Worm (Caenorhabditis elegans) whole organism, L1 larva: ENCODE results near the gene eftu-2.

Source experiments
- blmp-1 ChIP-seq: fragments of 150-350 bp; optimal IDR thresholded peaks from 2 replicates; lab custom pipeline; 2014; ENCODE audit warnings: missing biosample characterization, missing genetic modification characterization
- ztf-11 ChIP-seq, 2 experiments: sonication (generic microtip); optimal IDR thresholded peaks; 2 replicates each; lab custom pipeline; 2016 to 2017; ENCODE audit warnings: missing genetic modification characterization in 2 of 2, missing biosample characterization in 1 of 2, missing compliant biosample characterization in 1 of 2
- ztf-4 ChIP-seq: fragments of 150-350 bp; optimal IDR thresholded peaks from 2 replicates; lab custom pipeline; 2014; ENCODE audit warnings: missing biosample characterization, missing genetic modification characterization

DNA sequence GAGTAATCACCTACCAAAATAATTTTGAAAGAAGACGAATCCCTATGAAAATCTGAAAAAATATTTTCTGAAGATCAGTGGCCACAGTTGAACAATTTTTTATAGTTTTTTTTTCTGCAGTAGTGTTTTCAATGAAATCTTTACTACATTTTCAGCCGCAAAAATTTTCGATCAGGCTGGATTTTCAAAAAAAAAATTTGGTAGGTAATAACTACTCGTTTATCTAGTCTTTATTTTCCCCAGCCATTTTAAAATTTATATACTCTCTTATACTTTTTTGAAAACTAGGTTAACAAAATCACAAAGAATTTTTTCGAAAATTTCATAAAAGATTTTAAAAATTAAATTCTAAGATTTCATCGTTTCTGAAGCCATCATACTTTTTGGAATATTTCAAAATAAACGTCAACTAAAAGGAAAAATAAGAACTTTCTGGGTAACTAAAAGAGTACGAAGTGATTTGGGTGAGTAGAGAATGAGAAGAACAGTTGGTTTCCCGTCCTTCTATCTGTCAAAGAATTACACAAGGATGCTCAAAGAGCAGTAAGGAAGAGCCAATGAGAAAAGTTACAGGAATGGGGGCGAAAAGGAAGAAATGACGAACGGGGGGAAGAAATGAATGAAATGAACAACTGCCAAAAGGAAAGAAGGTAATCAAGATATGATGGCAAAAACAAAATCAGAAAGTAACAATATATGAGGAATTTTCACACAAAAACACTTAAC, 34.2 kb upstream of the eftu-2 start, which contains the start of gene mlp-1:
- no peak for TF ChIP-seq blmp-1 (tag; lab: Kevin White, UChicago)
- no peak for TF ChIP-seq ztf-11 (tag; optimal IDR thresholded peaks at IDR 0.05; lab: Kevin White, UChicago)
- no peak for TF ChIP-seq ztf-4 (tag; lab: Kevin White, UChicago)
